Fruit fly (Drosophila melanogaster): ENCODE measurements around the gene CG6144.
A peak's percentile ranks its signal among the peaks of the same experiment; 100 is the strongest.

The CG6144 gene

dm6 chr2L:10502244-10502643, 13.8 kb downstream of the CG6144 start (continued):
- TF ChIP-seq exex (tag; optimal IDR thresholded peaks at IDR 0.05) (peak; percentile 60), lab (GFP tag; optimal IDR thresholded peaks at IDR 0.05) (peak; percentile 15)

dm6 chr2L:10502862-10503261, 14.4 kb downstream of the CG6144 start:
- no peak for TF ChIP-seq CG8281 (tag; optimal IDR thresholded peaks at IDR 0.05)
- no peak for TF ChIP-seq trem (tag; optimal IDR thresholded peaks at IDR 0.05)
- TF ChIP-seq exex (tag; optimal IDR thresholded peaks at IDR 0.05) = peak; percentile 21
- TF ChIP-seq CG2199 (GFP tag; IDR thresholded peaks at IDR 0.05) = peak; percentile 50; the same call in 1 of the 3 replicates
- TF ChIP-seq CG10366 (GFP tag; IDR thresholded peaks at IDR 0.05) = no peak
- no peak for TF ChIP-seq Stat92E (GFP tag; optimal IDR thresholded peaks at IDR 0.05)
- TF ChIP-seq E2f2 (GFP tag; IDR thresholded peaks at IDR 0.05) = no peak
- no peak for TF ChIP-seq HLH4C (GFP tag; IDR thresholded peaks at IDR 0.05; ENCODE audit: partially characterized antibody)
- no peak for TF ChIP-seq CG32772 (GFP tag; IDR thresholded peaks at IDR 0.05)
- TF ChIP-seq ara (GFP tag; IDR thresholded peaks at IDR 0.05) = no peak
- no peak for TF ChIP-seq HLH3B (GFP tag; IDR thresholded peaks at IDR 0.05)
- 0 out of 2 replicates have a peak, but pooled peaks have one; percentile 10 for TF ChIP-seq Nf-YA (GFP tag; IDR thresholded peaks at IDR 0.05)
- no peak for TF ChIP-seq ato (GFP tag; IDR thresholded peaks at IDR 0.05; ENCODE audit: partially characterized antibody)
- no peak for TF ChIP-seq CG2875 (GFP tag; optimal IDR thresholded peaks at IDR 0.05)
- TF ChIP-seq trh (GFP tag; optimal IDR thresholded peaks at IDR 0.05) = no peak
- TF ChIP-seq CG9932 (GFP tag; IDR thresholded peaks at IDR 0.05) = no peak
- no peak for TF ChIP-seq CG10209 (GFP tag; optimal IDR thresholded peaks at IDR 0.05)
- no peak for TF ChIP-seq CG16863 (GFP tag; optimal IDR thresholded peaks at IDR 0.05)
- TF ChIP-seq CG11247 (GFP tag; IDR thresholded peaks at IDR 0.05) = no peak

dm6 chr2L:10503356-10503977, 15.0 kb downstream of the CG6144 start:
- TF ChIP-seq abd-A (tag; optimal IDR thresholded peaks at IDR 0.05) (peak; percentile 37), kay (GFP tag; optimal IDR thresholded peaks at IDR 0.05) (peak; percentile 29), CG31388 (GFP tag; optimal IDR thresholded peaks at IDR 0.05) (no peak), CG12071 (GFP tag; optimal IDR thresholded peaks at IDR 0.05) (no peak), vfl (GFP tag; optimal IDR thresholded peaks at IDR 0.05) (no peak), Hr39 (optimal IDR thresholded peaks at IDR 0.05) (no peak), bigmax (GFP tag; optimal IDR thresholded peaks at IDR 0.05) (no peak), CG12769 (tag; optimal IDR thresholded peaks at IDR 0.05) (peak; percentile 28), CG3995 (GFP tag; optimal IDR thresholded peaks at IDR 0.05) (no peak), CG1024 (GFP tag; IDR thresholded peaks at IDR 0.05) (no peak), yki (optimal IDR thresholded peaks at IDR 0.05) (no peak), CoRest (tag; optimal IDR thresholded peaks at IDR 0.05) (no peak), CG7928 (GFP tag; optimal IDR thresholded peaks at IDR 0.05) (no peak), CG6175 (GFP tag; IDR thresholded peaks at IDR 0.05) (0 out of 3 replicates have a peak, but pooled peaks have one; percentile 12), kah (GFP tag; optimal IDR thresholded peaks at IDR 0.05) (peak; percentile 22), CG11504 (tag; optimal IDR thresholded peaks at IDR 0.05) (no peak), rib (GFP tag; IDR thresholded peaks at IDR 0.05) (0 out of 2 replicates have a peak, but pooled peaks have one; percentile 27), H15 (GFP tag; IDR thresholded peaks at IDR 0.05) (no peak), tio (GFP tag; optimal IDR thresholded peaks at IDR 0.05) (no peak), Mes4 (GFP tag; optimal IDR thresholded peaks at IDR 0.05) (no peak), chinmo (GFP tag; IDR thresholded peaks at IDR 0.05; ENCODE audit: partially characterized antibody) (peak; percentile 69; the same call in 1 of the 4 replicates), CG13287 (GFP tag; IDR thresholded peaks at IDR 0.05; ENCODE audit: partially characterized antibody) (peak; percentile 15; the same call in 1 of the 2 replicates), Lpt (GFP tag; optimal IDR thresholded peaks at IDR 0.05) (no peak), sd (tag; optimal IDR thresholded peaks at IDR 0.05) (peak; percentile 85), so (GFP tag; IDR thresholded peaks at IDR 0.05) (0 out of 3 replicates have a peak, but pooled peaks have one; percentile 43), CG14014 (GFP tag; IDR thresholded peaks at IDR 0.05) (0 out of 2 replicates have a peak, but pooled peaks have one; percentile 23), gcm2 (GFP tag; optimal IDR thresholded peaks at IDR 0.05) (no peak), CG3163 (GFP tag; optimal IDR thresholded peaks at IDR 0.05) (no peak), Meics (GFP tag; optimal IDR thresholded peaks at IDR 0.05) (no peak)

Measured in whole organism, embryonic.